Worm (Caenorhabditis elegans) whole organism, L4 larva: ENCODE data around the gene C13G3.1.

ENCODE experiments used
- F37D6.2 ChIP-seq: sonication (generic microtip); optimal IDR thresholded peaks from 2 replicates; lab custom pipeline; 2016; ENCODE audit warnings: mild to moderate bottlenecking, missing genetic modification characterization, missing compliant biosample characterization
- arid-1 ChIP-seq: fragments of 200-800 bp; sonication (Bioruptor generic); conservative IDR thresholded peaks from 2 replicates; pipeline ENCODE4 v1.3.6; 2022; ENCODE audit warnings: missing genetic modification reagents, missing genetic modification characterization, missing compliant biosample characterization
- ces-1 ChIP-seq: fragments of 150-350 bp; sonication (generic microtip); optimal IDR thresholded peaks from 4 replicates; lab custom pipeline; 2014; ENCODE audit warnings: missing biosample characterization, missing genetic modification reagents, missing genetic modification characterization
- daf-16 ChIP-seq, 3 experiments: sonication (generic microtip); optimal IDR thresholded peaks; 2 replicates each; lab custom pipeline; 2016 to 2017; ENCODE audit warnings: missing genetic modification characterization in 3 of 3, missing genetic modification reagents in 3 of 3, mild to moderate bottlenecking in 2 of 3, missing compliant biosample characterization in 2 of 3, missing biosample characterization in 1 of 3, moderate library complexity in 1 of 3
- daf-19 ChIP-seq: fragments of 200-800 bp; sonication (Bioruptor generic); conservative IDR thresholded peaks from 2 replicates; pipeline ENCODE4 v1.3.6; 2022; ENCODE audit warnings: missing genetic modification characterization, missing compliant biosample characterization
- egl-27 ChIP-seq: sonication (generic microtip); optimal IDR thresholded peaks from 3 replicates; lab custom pipeline; 2017; ENCODE audit warnings: missing biosample characterization, missing genetic modification reagents, missing genetic modification characterization
- fkh-10 ChIP-seq: fragments of 150-350 bp; optimal IDR thresholded peaks from 2 replicates; lab custom pipeline; 2014; ENCODE audit warnings: missing biosample characterization, missing genetic modification reagents, missing genetic modification characterization
- lin-13 ChIP-seq: fragments of 150-350 bp; optimal IDR thresholded peaks from 2 replicates; lab custom pipeline; 2014; ENCODE audit warnings: missing biosample characterization, missing genetic modification reagents, missing genetic modification characterization
- nhr-11 ChIP-seq: fragments of 150-350 bp; optimal IDR thresholded peaks from 2 replicates; lab custom pipeline; 2014; ENCODE audit warnings: missing biosample characterization, missing genetic modification characterization
- ztf-11 ChIP-seq: fragments of 150-350 bp; optimal IDR thresholded peaks from 2 replicates; lab custom pipeline; 2014; ENCODE audit warnings: missing biosample characterization, missing genetic modification characterization

ce11 chrV:11048678-11049077 is 36.4 kb upstream of the C13G3.1 start, which contains the start of gene srh-74:
- TF ChIP-seq ces-1 (GFP tag; lab: Kevin White, UChicago) (no peak), arid-1 (GFP tag; lab: Robert Waterston, UW) (no peak), F37D6.2 (no peak), ztf-11 (no peak), fkh-10 (GFP tag; lab: Kevin White, UChicago) (no peak), nhr-11 (no peak), daf-19 (GFP tag; lab: Robert Waterston, UW) (no peak), daf-16 (GFP tag; optimal IDR thresholded peaks at IDR 0.05; lab: Kevin White, UChicago) (no peak), daf-16 (tag; optimal IDR thresholded peaks at IDR 0.05; lab: Kevin White, UChicago) (no peak), lin-13 (GFP tag; lab: Kevin White, UChicago) (no peak), egl-27 (tag; lab: Kevin White, UChicago) (no peak)
